Fruit fly (Drosophila melanogaster): ENCODE data around the gene CG4161.

Gene CG4161

dm6 chr2L:15433009-15433408, at the start of gene CG4161:
Gene CG4161, plus strand, starts transcription at chr2L:15433309.
- TF ChIP-seq h (optimal IDR thresholded peaks at IDR 0.05): no peak
- no peak for TF ChIP-seq Sin3A (optimal IDR thresholded peaks at IDR 0.05)
- TF ChIP-seq Myc (optimal IDR thresholded peaks at IDR 0.05): no peak
- no peak for TF ChIP-seq psq (optimal IDR thresholded peaks at IDR 0.05)

- no peak for TF ChIP-seq Sin3A (optimal IDR thresholded peaks at IDR 0.05)
- no peak for TF ChIP-seq insv (optimal IDR thresholded peaks at IDR 0.05)
- no peak for TF ChIP-seq ttk (optimal IDR thresholded peaks at IDR 0.05)
- no peak for TF ChIP-seq h (optimal IDR thresholded peaks at IDR 0.05)
- TF ChIP-seq Myc (optimal IDR thresholded peaks at IDR 0.05): no peak
- no peak for TF ChIP-seq psq (optimal IDR thresholded peaks at IDR 0.05)
Measured at dm6 chr2L:15385340-15385739, 47.8 kb upstream of the CG4161 start.

dm6 chr2L:15386075-15386474, 47.0 kb upstream of the CG4161 start:
- TF ChIP-seq psq (optimal IDR thresholded peaks at IDR 0.05): no peak
- no peak for TF ChIP-seq ttk (optimal IDR thresholded peaks at IDR 0.05)
- TF ChIP-seq insv (optimal IDR thresholded peaks at IDR 0.05): no peak
- no peak for TF ChIP-seq h (optimal IDR thresholded peaks at IDR 0.05)
- TF ChIP-seq Sin3A (optimal IDR thresholded peaks at IDR 0.05): no peak
- no peak for TF ChIP-seq Myc (optimal IDR thresholded peaks at IDR 0.05)

- TF ChIP-seq Sin3A (optimal IDR thresholded peaks at IDR 0.05) (no peak), Myc (optimal IDR thresholded peaks at IDR 0.05) (no peak), psq (optimal IDR thresholded peaks at IDR 0.05) (no peak), ttk (optimal IDR thresholded peaks at IDR 0.05) (no peak), insv (optimal IDR thresholded peaks at IDR 0.05) (no peak), h (optimal IDR thresholded peaks at IDR 0.05) (no peak)
Measured at dm6 chr2L:15386749-15387148, 46.4 kb upstream of the CG4161 start.

dm6 chr2L:15387886-15388605, 45.1 kb upstream of the CG4161 start:
- TF ChIP-seq Sin3A (optimal IDR thresholded peaks at IDR 0.05) (no peak), h (optimal IDR thresholded peaks at IDR 0.05) (no peak), Myc (optimal IDR thresholded peaks at IDR 0.05) (no peak), psq (optimal IDR thresholded peaks at IDR 0.05) (no peak), insv (optimal IDR thresholded peaks at IDR 0.05) (no peak), ttk (optimal IDR thresholded peaks at IDR 0.05) (no peak)

dm6 chr2L:15388980-15389379, 44.1 kb upstream of the CG4161 start:
- TF ChIP-seq insv (optimal IDR thresholded peaks at IDR 0.05) (no peak), psq (optimal IDR thresholded peaks at IDR 0.05) (no peak), Myc (optimal IDR thresholded peaks at IDR 0.05) (no peak), h (optimal IDR thresholded peaks at IDR 0.05) (no peak), ttk (optimal IDR thresholded peaks at IDR 0.05) (no peak), Sin3A (optimal IDR thresholded peaks at IDR 0.05) (no peak)

- TF ChIP-seq insv (optimal IDR thresholded peaks at IDR 0.05) (no peak), Myc (optimal IDR thresholded peaks at IDR 0.05) (no peak), psq (optimal IDR thresholded peaks at IDR 0.05) (no peak), ttk (optimal IDR thresholded peaks at IDR 0.05) (no peak), Sin3A (optimal IDR thresholded peaks at IDR 0.05) (no peak), h (optimal IDR thresholded peaks at IDR 0.05) (no peak)
Measured at dm6 chr2L:15390421-15390820, 42.7 kb upstream of the CG4161 start.

dm6 chr2L:15392371-15392770, 40.7 kb upstream of the CG4161 start:
- no peak for TF ChIP-seq Myc (optimal IDR thresholded peaks at IDR 0.05)
- no peak for TF ChIP-seq insv (optimal IDR thresholded peaks at IDR 0.05)
- TF ChIP-seq Sin3A (optimal IDR thresholded peaks at IDR 0.05): no peak
- no peak for TF ChIP-seq ttk (optimal IDR thresholded peaks at IDR 0.05)
- no peak for TF ChIP-seq h (optimal IDR thresholded peaks at IDR 0.05)
- TF ChIP-seq psq (optimal IDR thresholded peaks at IDR 0.05): no peak

- TF ChIP-seq Sin3A (optimal IDR thresholded peaks at IDR 0.05): no peak
Measured at dm6 chr2L:15396796-15397195, 36.3 kb upstream of the CG4161 start.

dm6 chr2L:15400306-15400851, 32.7 kb upstream of the CG4161 start:
- TF ChIP-seq h (optimal IDR thresholded peaks at IDR 0.05) (no peak), ttk (optimal IDR thresholded peaks at IDR 0.05) (no peak), Sin3A (optimal IDR thresholded peaks at IDR 0.05) (no peak), psq (optimal IDR thresholded peaks at IDR 0.05) (no peak), insv (optimal IDR thresholded peaks at IDR 0.05) (no peak)

- TF ChIP-seq Myc (optimal IDR thresholded peaks at IDR 0.05): no peak
Measured at dm6 chr2L:15401860-15402259, 31.2 kb upstream of the CG4161 start.

- TF ChIP-seq insv (optimal IDR thresholded peaks at IDR 0.05) (no peak), Myc (optimal IDR thresholded peaks at IDR 0.05) (no peak), Sin3A (optimal IDR thresholded peaks at IDR 0.05) (no peak), h (optimal IDR thresholded peaks at IDR 0.05) (no peak), ttk (optimal IDR thresholded peaks at IDR 0.05) (no peak), psq (optimal IDR thresholded peaks at IDR 0.05) (no peak)
Measured at dm6 chr2L:15404540-15404939, 28.6 kb upstream of the CG4161 start.

dm6 chr2L:15405919-15406318, 27.2 kb upstream of the CG4161 start:
- TF ChIP-seq insv (optimal IDR thresholded peaks at IDR 0.05): no peak
- no peak for TF ChIP-seq Sin3A (optimal IDR thresholded peaks at IDR 0.05)
- TF ChIP-seq ttk (optimal IDR thresholded peaks at IDR 0.05): no peak
- no peak for TF ChIP-seq h (optimal IDR thresholded peaks at IDR 0.05)
- TF ChIP-seq Myc (optimal IDR thresholded peaks at IDR 0.05): no peak
- no peak for TF ChIP-seq psq (optimal IDR thresholded peaks at IDR 0.05)
